Worm (Caenorhabditis elegans) whole organism, L2 larva: ENCODE data around the gene F15G9.1.

Experiments used
- ama-1 ChIP-seq: fragments of 150-350 bp; optimal IDR thresholded peaks from 2 replicates; lab custom pipeline; 2018; ENCODE audit warnings: inconsistent platforms
- ceh-82 ChIP-seq: fragments of 150-350 bp; optimal IDR thresholded peaks from 2 replicates; lab custom pipeline; 2014; ENCODE audit warnings: missing biosample characterization, missing genetic modification characterization
- elt-3 ChIP-seq: sonication (generic microtip); optimal IDR thresholded peaks from 2 replicates; lab custom pipeline; 2017; ENCODE audit warnings: missing biosample characterization, missing genetic modification characterization
- lin-39 ChIP-seq: fragments of 150-350 bp; optimal IDR thresholded peaks from 2 replicates; lab custom pipeline; 2014; ENCODE audit warnings: missing biosample characterization, missing genetic modification reagents, missing genetic modification characterization
- lsy-2 ChIP-seq, 2 experiments: fragments of 150-350 bp in 1 of 2; sonication (generic microtip) in 1 of 2; optimal IDR thresholded peaks; 2 replicates each; lab custom pipeline; 2014 to 2017; ENCODE audit warnings: missing biosample characterization in 2 of 2, missing genetic modification characterization in 2 of 2
- mab-5 ChIP-seq: fragments of 150-350 bp; optimal IDR thresholded peaks from 2 replicates; lab custom pipeline; 2014; ENCODE audit warnings: missing biosample characterization, missing genetic modification characterization
- mdl-1 ChIP-seq, 2 experiments: fragments of 150-350 bp in 1 of 2; sonication (generic microtip) in 1 of 2; optimal IDR thresholded peaks; 2 replicates each; lab custom pipeline; 2017; ENCODE audit warnings: missing biosample characterization in 2 of 2, missing genetic modification characterization in 2 of 2
- nhr-129 ChIP-seq: fragments of 150-350 bp; optimal IDR thresholded peaks from 2 replicates; lab custom pipeline; 2014; ENCODE audit warnings: missing biosample characterization, missing genetic modification characterization
- nhr-237 ChIP-seq: fragments of 150-350 bp; optimal IDR thresholded peaks from 2 replicates; lab custom pipeline; 2014; ENCODE audit warnings: missing biosample characterization, missing genetic modification characterization
- skn-1 ChIP-seq: sonication (generic microtip); optimal IDR thresholded peaks from 2 replicates; lab custom pipeline; 2017; ENCODE audit warnings: missing biosample characterization, missing genetic modification characterization
- snpc-4 ChIP-seq: fragments of 150-350 bp; optimal IDR thresholded peaks from 2 replicates; lab custom pipeline; 2014; ENCODE audit warnings: missing biosample characterization, missing genetic modification characterization
- unc-39 ChIP-seq: fragments of 150-350 bp; optimal IDR thresholded peaks from 2 replicates; lab custom pipeline; 2014; ENCODE audit warnings: missing biosample characterization, missing genetic modification characterization
- zag-1 ChIP-seq: fragments of 150-350 bp; optimal IDR thresholded peaks from 2 replicates; lab custom pipeline; 2014; ENCODE audit warnings: missing biosample characterization, missing genetic modification characterization

- TF ChIP-seq lin-39 (tag; lab: Kevin White, UChicago) (no peak), zag-1 (tag; lab: Kevin White, UChicago) (no peak), nhr-129 (no peak), ceh-82 (tag; lab: Kevin White, UChicago) (no peak), nhr-237 (tag; lab: Kevin White, UChicago) (no peak), skn-1 (tag; lab: Kevin White, UChicago) (no peak), elt-3 (no peak), mdl-1 (tag; optimal IDR thresholded peaks at IDR 0.05; lab: Kevin White, UChicago) (no peak), lsy-2 (tag; optimal IDR thresholded peaks at IDR 0.05; lab: Kevin White, UChicago) (no peak), unc-39 (no peak), ama-1 (lab: Kevin White, UChicago) (no peak), mab-5 (tag; lab: Kevin White, UChicago) (no peak), snpc-4 (no peak)
Measured at ce11 chrX:9706084-9706483, at the start of gene F15G9.1.
